Fruit fly (Drosophila melanogaster) whole organism, embryonic: ENCODE data around the gene CG10165.

ENCODE experiments used
- B-H1 ChIP-seq: fragments of 200-800 bp; sonication (Bioruptor generic); IDR thresholded peaks from 3 replicates; pipeline ENCODE4 v1.3.6; 2022; ENCODE audit warnings: missing biosample characterization, missing genetic modification characterization
- Bdp1 ChIP-seq: fragments of 200-800 bp; sonication (Bioruptor generic); optimal IDR thresholded peaks from 3 replicates; lab custom pipeline; 2016; ENCODE audit warnings: missing biosample characterization, missing genetic modification characterization
- CG10543 ChIP-seq: fragments of 200-800 bp; sonication (Bioruptor generic); optimal IDR thresholded peaks from 3 replicates; lab custom pipeline; 2017; ENCODE audit warnings: missing biosample characterization, mild to moderate bottlenecking, missing genetic modification characterization, moderate library complexity
- CG11247 ChIP-seq: fragments of 200-800 bp; sonication (Bioruptor generic); IDR thresholded peaks from 2 replicates; pipeline ENCODE4 v1.3.6; 2022; ENCODE audit warnings: missing biosample characterization, missing genetic modification characterization
- CG12071 ChIP-seq: fragments of 200-800 bp; sonication (Bioruptor generic); optimal IDR thresholded peaks from 3 replicates; lab custom pipeline; 2018; ENCODE audit warnings: missing biosample characterization, mild to moderate bottlenecking, missing genetic modification characterization
- CG16779 ChIP-seq: fragments of 200-800 bp; sonication (Bioruptor generic); IDR thresholded peaks from 2 replicates; pipeline ENCODE4 v1.3.6; 2022; ENCODE audit warnings: missing biosample characterization, missing genetic modification characterization
- CG16815 ChIP-seq: fragments of 200-800 bp; sonication (Bioruptor generic); optimal IDR thresholded peaks from 3 replicates; lab custom pipeline; 2017; ENCODE audit warnings: missing biosample characterization, mild to moderate bottlenecking, missing genetic modification characterization
- CG18619 ChIP-seq: fragments of 200-800 bp; sonication (Bioruptor generic); optimal IDR thresholded peaks from 3 replicates; lab custom pipeline; 2017; ENCODE audit warnings: missing biosample characterization, mild to moderate bottlenecking, missing genetic modification characterization
- CG2889 ChIP-seq: fragments of 200-800 bp; sonication (Bioruptor generic); IDR thresholded peaks from 3 replicates; pipeline ENCODE4 v1.3.6; 2022; ENCODE audit warnings: missing biosample characterization, missing genetic modification characterization
- CG6272 ChIP-seq: fragments of 200-800 bp; sonication (Bioruptor generic); IDR thresholded peaks from 2 replicates; pipeline ENCODE4 v1.3.6; 2022; ENCODE audit warnings: missing biosample characterization, missing genetic modification characterization
- CHES-1-like ChIP-seq: fragments of 200-800 bp; sonication (Bioruptor generic); optimal IDR thresholded peaks from 2 replicates; lab custom pipeline; 2016; ENCODE audit warnings: missing biosample characterization, missing genetic modification characterization
- Chrac-16 ChIP-seq: fragments of 200-800 bp; sonication (Bioruptor generic); optimal IDR thresholded peaks from 3 replicates; lab custom pipeline; 2016; ENCODE audit warnings: missing biosample characterization, missing genetic modification characterization
- Dek ChIP-seq: fragments of 200-800 bp; sonication (Bioruptor generic); optimal IDR thresholded peaks from 3 replicates; lab custom pipeline; 2019; ENCODE audit warnings: missing biosample characterization, mild to moderate bottlenecking, missing genetic modification characterization, moderate library complexity
- E2f1 ChIP-seq: fragments of 200-800 bp; sonication (Bioruptor generic); IDR thresholded peaks from 2 replicates; pipeline ENCODE4 v1.3.6; 2022; ENCODE audit warnings: missing biosample characterization, missing genetic modification characterization
- Ets65A ChIP-seq: fragments of 200-800 bp; sonication (Bioruptor generic); peaks from one replicate; lab custom pipeline; 2016; ENCODE audit warnings: missing biosample characterization, missing genetic modification characterization
- H15 ChIP-seq: fragments of 200-800 bp; sonication (Bioruptor generic); IDR thresholded peaks from 3 replicates; pipeline ENCODE4 v1.3.6; 2022; ENCODE audit warnings: missing biosample characterization, missing genetic modification characterization
- H2.0 ChIP-seq: fragments of 200-800 bp; sonication (Bioruptor generic); IDR thresholded peaks from 2 replicates; pipeline ENCODE4 v1.3.6; 2022; ENCODE audit warnings: missing biosample characterization, missing genetic modification characterization
- HLH3B ChIP-seq: fragments of 200-800 bp; sonication (Bioruptor generic); IDR thresholded peaks from 2 replicates; pipeline ENCODE4 v1.3.6; 2022; ENCODE audit warnings: missing biosample characterization, missing genetic modification characterization
- Hey ChIP-seq: fragments of 200-800 bp; sonication (Bioruptor generic); optimal IDR thresholded peaks from 3 replicates; lab custom pipeline; 2018; ENCODE audit warnings: missing biosample characterization, mild to moderate bottlenecking, missing genetic modification characterization
- Hr51 ChIP-seq, 2 experiments: fragments of 200-800 bp; sonication (Bioruptor generic); optimal IDR thresholded peaks; 2 replicates in 1 of 2; 3 replicates in 1 of 2; lab custom pipeline; 2016 to 2018; ENCODE audit warnings: missing biosample characterization in 2 of 2, missing genetic modification characterization in 2 of 2, mild to moderate bottlenecking in 1 of 2, moderate library complexity in 1 of 2
- Lim3 ChIP-seq: fragments of 200-800 bp; sonication (Bioruptor generic); IDR thresholded peaks from 2 replicates; pipeline ENCODE4 v1.3.6; 2022; ENCODE audit warnings: missing biosample characterization, missing genetic modification characterization
- MBD-R2 ChIP-seq: fragments of 200-800 bp; sonication (Bioruptor generic); IDR thresholded peaks from 2 replicates; pipeline ENCODE4 v1.3.6; 2022; ENCODE audit warnings: missing biosample characterization, missing genetic modification characterization
- NC2β ChIP-seq: fragments of 200-800 bp; sonication (Bioruptor generic); optimal IDR thresholded peaks from 2 replicates; lab custom pipeline; 2016; ENCODE audit warnings: missing biosample characterization, missing genetic modification characterization
- Oaz ChIP-seq: fragments of 200-800 bp; sonication (Bioruptor generic); IDR thresholded peaks from 2 replicates; pipeline ENCODE4 v1.3.6; 2022; ENCODE audit warnings: missing biosample characterization, missing genetic modification characterization
- Opbp ChIP-seq: fragments of 200-800 bp; sonication (Bioruptor generic); IDR thresholded peaks from 3 replicates; pipeline ENCODE4 v1.3.6; 2022; ENCODE audit warnings: missing biosample characterization, missing genetic modification characterization; ENCODE audit not compliant: partially characterized antibody
- Rx ChIP-seq: fragments of 200-800 bp; sonication (Bioruptor generic); IDR thresholded peaks from 2 replicates; pipeline ENCODE4 v1.3.6; 2022; ENCODE audit warnings: missing biosample characterization, missing genetic modification characterization
- Six4 ChIP-seq: fragments of 200-800 bp; sonication (Bioruptor generic); optimal IDR thresholded peaks from 2 replicates; lab custom pipeline; 2016; ENCODE audit warnings: missing biosample characterization, missing genetic modification characterization
- Sox100B ChIP-seq: fragments of 200-800 bp; sonication (Bioruptor generic); optimal IDR thresholded peaks from 3 replicates; lab custom pipeline; 2018; ENCODE audit warnings: missing biosample characterization, mild to moderate bottlenecking, missing genetic modification characterization
- YL-1 ChIP-seq: fragments of 200-800 bp; sonication (Bioruptor generic); optimal IDR thresholded peaks from 3 replicates; lab custom pipeline; 2017; ENCODE audit warnings: missing biosample characterization, mild to moderate bottlenecking, missing genetic modification characterization
- ab ChIP-seq: fragments of 200-800 bp; sonication (Bioruptor generic); optimal IDR thresholded peaks from 2 replicates; lab custom pipeline; 2016; ENCODE audit warnings: missing biosample characterization, missing genetic modification characterization
- al ChIP-seq: fragments of 200-800 bp; sonication (Bioruptor generic); IDR thresholded peaks from 2 replicates; pipeline ENCODE4 v1.3.6; 2022; ENCODE audit warnings: missing biosample characterization, missing genetic modification characterization
- az2 ChIP-seq: fragments of 200-800 bp; sonication (Bioruptor generic); optimal IDR thresholded peaks from 3 replicates; lab custom pipeline; 2016; ENCODE audit warnings: missing biosample characterization, missing genetic modification characterization
- bab2 ChIP-seq: fragments of 200-800 bp; sonication (Bioruptor generic); optimal IDR thresholded peaks from 2 replicates; lab custom pipeline; 2016; ENCODE audit warnings: missing biosample characterization, missing genetic modification characterization
- br ChIP-seq: fragments of >200 bp; optimal IDR thresholded peaks from 2 replicates; lab custom pipeline; 2017
- caup ChIP-seq: fragments of 200-800 bp; sonication (Bioruptor generic); optimal IDR thresholded peaks from 3 replicates; lab custom pipeline; 2017; ENCODE audit warnings: missing biosample characterization, mild to moderate bottlenecking, missing genetic modification characterization, moderate library complexity; ENCODE audit not compliant: severe bottlenecking
- danr ChIP-seq: fragments of 200-800 bp; sonication (Bioruptor generic); IDR thresholded peaks from 2 replicates; pipeline ENCODE4 v1.3.6; 2022; ENCODE audit warnings: missing biosample characterization, missing genetic modification characterization
- dpn ChIP-seq, 2 experiments: fragments of 200-800 bp; sonication (Bioruptor generic); optimal IDR thresholded peaks; 3 replicates each; lab custom pipeline; 2016; ENCODE audit warnings: missing biosample characterization in 2 of 2, missing genetic modification characterization in 2 of 2
- fd3F ChIP-seq: fragments of 200-800 bp; sonication (Bioruptor generic); optimal IDR thresholded peaks from 2 replicates; lab custom pipeline; 2018; ENCODE audit warnings: missing biosample characterization, mild to moderate bottlenecking, missing genetic modification characterization, moderate library complexity
- ftz-f1 ChIP-seq: fragments of 200-800 bp; sonication (Bioruptor generic); optimal IDR thresholded peaks from 2 replicates; lab custom pipeline; 2016; ENCODE audit warnings: missing biosample characterization, missing genetic modification characterization
- gfzf ChIP-seq: fragments of 200-800 bp; sonication (Bioruptor generic); optimal IDR thresholded peaks from 2 replicates; lab custom pipeline; 2016; ENCODE audit warnings: missing biosample characterization, mild to moderate bottlenecking, missing genetic modification characterization, moderate library complexity
- ken ChIP-seq: fragments of 200-800 bp; sonication (Bioruptor generic); IDR thresholded peaks from 3 replicates; pipeline ENCODE4 v1.3.6; 2022; ENCODE audit warnings: missing biosample characterization, missing genetic modification characterization
- mam ChIP-seq: fragments of 200-800 bp; sonication (Bioruptor generic); optimal IDR thresholded peaks from 3 replicates; lab custom pipeline; 2016; ENCODE audit warnings: missing biosample characterization, missing genetic modification characterization
- nmo ChIP-seq: fragments of 200-800 bp; sonication (Bioruptor generic); optimal IDR thresholded peaks from 2 replicates; lab custom pipeline; 2018; ENCODE audit warnings: missing biosample characterization, mild to moderate bottlenecking, missing genetic modification characterization, moderate library complexity
- sens-2 ChIP-seq: fragments of 200-800 bp; sonication (Bioruptor generic); IDR thresholded peaks from 2 replicates; pipeline ENCODE4 v1.3.6; 2022; ENCODE audit warnings: missing biosample characterization, missing genetic modification characterization
- slp2 ChIP-seq: fragments of 200-800 bp; sonication (Bioruptor generic); optimal IDR thresholded peaks from 2 replicates; lab custom pipeline; 2016; ENCODE audit warnings: missing biosample characterization, missing genetic modification characterization
- tin ChIP-seq: fragments of 200-800 bp; sonication (Bioruptor generic); optimal IDR thresholded peaks from 3 replicates; lab custom pipeline; 2016; ENCODE audit warnings: missing biosample characterization, missing genetic modification characterization
- tll ChIP-seq, 2 experiments: fragments of 200-800 bp in 1 of 2; fragments of >200 bp in 1 of 2; sonication (Bioruptor generic) in 1 of 2; optimal IDR thresholded peaks; 2 replicates each; lab custom pipeline; 2017 to 2019; ENCODE audit warnings: missing biosample characterization in 2 of 2, missing genetic modification characterization in 2 of 2, mild to moderate bottlenecking in 1 of 2, moderate library complexity in 1 of 2
- trh ChIP-seq: fragments of 200-800 bp; sonication (Bioruptor generic); optimal IDR thresholded peaks from 2 replicates; lab custom pipeline; 2016; ENCODE audit warnings: missing biosample characterization, missing genetic modification characterization
- ttk ChIP-seq: fragments of 200-800 bp; sonication (Bioruptor generic); IDR thresholded peaks from 2 replicates; pipeline ENCODE4 v2.1.2; 2022; ENCODE audit warnings: missing biosample characterization, missing genetic modification characterization
- vnd ChIP-seq: fragments of 200-800 bp; sonication (Bioruptor generic); IDR thresholded peaks from 3 replicates; pipeline ENCODE4 v1.3.6; 2022; ENCODE audit warnings: missing biosample characterization, missing genetic modification characterization; ENCODE audit not compliant: partially characterized antibody

CG10165 gene

dm6 chr2L:19492934-19493686 is 37.0 kb downstream of the CG10165 start, which contains the start of the genes swm and Ctu2 (continued):
- TF ChIP-seq tll (GFP tag; optimal IDR thresholded peaks at IDR 0.05; lab: Kevin White, UChicago) (no peak), Rx (GFP tag; lab: Robert Waterston, UW) (peak; percentile 18; the same call in 1 of the 2 replicates), YL-1 (GFP tag; lab: Kevin White, UChicago) (peak; percentile 93), CHES-1-like (GFP tag; lab: Kevin White, UChicago) (no peak), trh (GFP tag; lab: Kevin White, UChicago) (no peak), B-H1 (GFP tag; lab: Robert Waterston, UW) (peak; percentile 22; the same call in 2 of the 3 replicates), CG6272 (GFP tag; lab: Robert Waterston, UW) (no peak), slp2 (GFP tag; lab: Kevin White, UChicago) (no peak), az2 (peak; percentile 48), gfzf (no peak), bab2 (GFP tag; lab: Kevin White, UChicago) (no peak), mam (GFP tag; lab: Kevin White, UChicago) (peak; percentile 20), dpn (GFP tag; optimal IDR thresholded peaks at IDR 0.05; lab: Kevin White, UChicago) (peak; percentile 1 to 71), Lim3 (GFP tag; lab: Robert Waterston, UW) (no peak), CG12071 (GFP tag; lab: Kevin White, UChicago) (no peak), Ets65A (GFP tag; lab: Kevin White, UChicago) (no peak), Bdp1 (GFP tag; lab: Kevin White, UChicago) (no peak), ftz-f1 (peak; percentile 92), Dek (tag; lab: Kevin White, UChicago) (peak; percentile 68), H2.0 (GFP tag; lab: Robert Waterston, UW) (0 out of 2 replicates have a peak, but pooled peaks have one; percentile 27), HLH3B (peak; percentile 53; the same call in 1 of the 2 replicates), ttk (GFP tag; lab: Robert Waterston, UW) (no peak), MBD-R2 (GFP tag; lab: Robert Waterston, UW) (no peak; the same call in 1 of the 2 replicates), CG16815 (GFP tag; lab: Kevin White, UChicago) (peak; percentile 56), br (lab: Kevin White, UChicago) (no peak), caup (GFP tag; lab: Kevin White, UChicago) (no peak), H15 (GFP tag; lab: Robert Waterston, UW) (no peak), Chrac-16 (GFP tag; lab: Kevin White, UChicago) (peak; percentile 54), E2f1 (peak; percentile 46), vnd (peak; percentile 62; the same call in 1 of the 3 replicates), NC2β (GFP tag; lab: Kevin White, UChicago) (no peak), CG18619 (peak; percentile 60), CG10543 (GFP tag; lab: Kevin White, UChicago) (peak; percentile 84), ab (GFP tag; lab: Kevin White, UChicago) (no peak), nmo (GFP tag; lab: Kevin White, UChicago) (peak; percentile 83), Opbp (peak; percentile 34; the same call in 2 of the 3 replicates), Hey (tag; lab: Kevin White, UChicago) (no peak), CG11247 (GFP tag; lab: Robert Waterston, UW) (no peak), sens-2 (GFP tag; lab: Robert Waterston, UW) (no peak), Sox100B (GFP tag; lab: Kevin White, UChicago) (no peak), Oaz (GFP tag; lab: Robert Waterston, UW) (peak; percentile 52; the same call in 1 of the 2 replicates), Six4 (no peak), danr (GFP tag; lab: Robert Waterston, UW) (0 out of 2 replicates have a peak, but pooled peaks have one; percentile 18), CG16779 (no peak), ken (0 out of 3 replicates have a peak, but pooled peaks have one; percentile 33), CG2889 (no peak), tin (GFP tag; lab: Kevin White, UChicago) (peak; percentile 61), Hr51 (GFP tag; optimal IDR thresholded peaks at IDR 0.05; lab: Kevin White, UChicago) (no peak), fd3F (GFP tag; lab: Kevin White, UChicago) (peak; percentile 72), al (GFP tag; lab: Robert Waterston, UW) (peak; percentile 56; the same call in 1 of the 2 replicates)
